Fruit fly (Drosophila melanogaster): ENCODE measurements around the gene CG2519.

The CG2519 gene

dm6 chr3R:5563420-5563819 lies 15.8 kb upstream of the CG2519 start, which contains the start of gene Pi4KIIalpha:
Pi4KIIalpha (minus strand) TSS chr3R:5563652.
- no peak for TF ChIP-seq CG17801 (GFP tag; optimal IDR thresholded peaks at IDR 0.05; ENCODE audit: partially characterized antibody)

- no peak for TF ChIP-seq CG17801 (GFP tag; optimal IDR thresholded peaks at IDR 0.05; ENCODE audit: partially characterized antibody)
Measured at dm6 chr3R:5562956-5563355, 15.4 kb upstream of the CG2519 start.

- no peak for TF ChIP-seq CG17801 (GFP tag; optimal IDR thresholded peaks at IDR 0.05; ENCODE audit: partially characterized antibody)
Measured at dm6 chr3R:5554852-5555251, 7.3 kb upstream of the CG2519 start, which contains the start of gene Snm1. Snm1 (plus strand) TSS chr3R:5555084.

DNA sequence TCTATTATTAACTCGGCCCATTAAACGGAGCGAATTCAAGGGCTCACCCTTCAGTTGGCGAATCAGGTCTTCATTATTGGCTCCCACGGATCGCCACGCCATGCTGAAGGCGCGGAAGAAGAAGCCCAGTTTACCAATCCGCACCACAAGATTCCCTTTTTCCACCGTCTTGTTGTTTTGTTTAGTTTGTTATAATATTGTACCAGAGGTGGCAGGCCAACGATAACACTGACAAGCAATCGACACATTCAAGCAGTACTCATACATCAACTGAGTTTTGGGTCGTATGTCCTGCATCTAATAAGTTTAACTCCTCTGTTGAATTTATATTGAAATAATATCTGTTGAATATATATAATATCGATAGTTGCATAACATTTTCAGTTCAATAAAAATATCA lies 6.5 kb upstream of the CG2519 start, which contains the start of gene Pcmt:
Pcmt (minus strand) TSS at position 235 of the 400 bp plus-strand sequence.
- peak; percentile 30 for TF ChIP-seq CG17801 (GFP tag; optimal IDR thresholded peaks at IDR 0.05; ENCODE audit: partially characterized antibody)

- TF ChIP-seq CG17801 (GFP tag; optimal IDR thresholded peaks at IDR 0.05; ENCODE audit: partially characterized antibody): no peak
Measured at dm6 chr3R:5551593-5551992, 4.0 kb upstream of the CG2519 start.

DNA sequence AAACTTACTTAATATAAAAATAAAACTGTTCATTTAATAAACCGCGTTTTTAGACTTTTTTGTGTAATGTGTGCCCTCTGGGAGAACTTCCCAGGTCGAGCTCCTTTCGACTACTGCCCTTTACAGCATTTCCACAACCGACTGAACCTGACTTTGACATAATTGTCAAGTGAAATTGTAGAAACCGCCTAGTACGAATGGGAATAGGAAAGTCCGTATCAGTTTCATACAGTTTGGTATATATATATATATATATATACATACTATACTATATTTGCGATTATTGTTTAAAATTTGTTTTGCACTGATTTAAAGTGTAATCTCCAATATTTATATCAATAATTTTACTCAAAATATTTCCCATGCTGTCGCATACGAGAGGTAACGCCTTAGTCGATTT lies 3.5 kb upstream of the CG2519 start, which contains the start of gene mia:
mia (minus strand) TSS at position 101 of the 400 bp plus-strand sequence.
- TF ChIP-seq CG17801 (GFP tag; optimal IDR thresholded peaks at IDR 0.05; ENCODE audit: partially characterized antibody): no peak

DNA sequence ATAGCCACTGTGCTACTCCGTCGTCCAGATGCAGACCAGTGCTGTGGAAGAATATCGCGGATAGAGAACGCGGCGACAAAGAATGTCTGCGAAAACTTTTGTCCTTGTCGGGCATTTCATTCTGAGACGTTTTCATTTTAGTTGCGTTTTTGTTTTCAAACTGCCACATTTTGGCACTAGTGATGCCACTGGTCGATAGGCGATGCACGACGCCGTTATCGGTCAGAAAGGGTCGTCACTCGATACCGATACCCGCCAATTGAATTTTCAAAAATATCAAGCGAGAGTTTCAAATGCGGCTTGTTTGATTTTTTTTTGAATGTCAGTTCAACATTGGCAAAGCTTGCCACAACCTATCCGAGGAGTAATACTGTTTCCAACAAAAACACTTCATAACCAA lies 2.9 kb upstream of the CG2519 start:
- no peak for TF ChIP-seq CG17801 (GFP tag; optimal IDR thresholded peaks at IDR 0.05; ENCODE audit: partially characterized antibody)

DNA sequence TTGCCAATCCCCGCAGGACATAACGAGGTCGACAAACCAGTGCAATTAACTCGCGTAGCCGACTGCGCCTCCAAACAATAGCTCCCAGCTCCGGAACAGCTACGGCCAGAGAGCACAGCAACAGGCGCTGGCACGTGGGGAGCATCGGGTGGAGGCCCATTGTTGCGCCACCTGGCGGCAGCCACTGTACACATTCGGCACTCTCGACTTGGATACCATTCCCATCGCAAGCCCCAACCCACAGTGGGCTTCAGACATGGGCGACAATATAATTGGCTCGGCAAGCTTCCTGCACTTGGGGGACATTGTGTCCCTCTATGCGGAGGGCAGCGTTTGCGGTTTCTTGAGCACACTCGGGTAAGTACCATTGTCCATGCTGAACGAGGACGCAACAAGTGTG lies 20.0 kb downstream of the CG2519 start:
- TF ChIP-seq CG17801 (GFP tag; optimal IDR thresholded peaks at IDR 0.05; ENCODE audit: partially characterized antibody): no peak

- TF ChIP-seq CG17801 (GFP tag; optimal IDR thresholded peaks at IDR 0.05; ENCODE audit: partially characterized antibody): no peak
Measured at dm6 chr3R:5524804-5525203, 22.8 kb downstream of the CG2519 start.

dm6 chr3R:5523070-5523637 lies 24.4 kb downstream of the CG2519 start, which contains the start of the genes CG43845 and Nmdar1:
CG43845 (minus strand) TSS chr3R:5523120.
Nmdar1 (minus strand) TSS chr3R:5523328.
- TF ChIP-seq CG17801 (GFP tag; optimal IDR thresholded peaks at IDR 0.05; ENCODE audit: partially characterized antibody): no peak

DNA sequence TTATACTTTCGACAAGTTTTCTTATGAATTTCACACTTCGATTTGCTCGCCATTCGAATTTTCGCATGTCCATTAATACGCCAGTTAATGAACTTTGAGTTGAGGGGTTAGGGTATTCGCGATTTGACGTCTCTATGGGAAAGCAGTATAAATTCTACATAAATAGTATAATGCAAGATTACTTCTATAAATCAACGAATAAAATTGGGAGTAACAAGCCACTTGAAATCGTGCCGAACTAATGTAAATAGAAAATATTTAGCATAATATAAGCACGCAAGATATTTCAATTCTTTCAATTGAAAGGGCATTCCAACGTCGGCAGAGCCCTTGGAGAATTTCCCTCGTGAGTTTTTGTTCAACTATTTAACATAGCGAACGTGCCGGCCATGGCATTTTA lies 27.0 kb downstream of the CG2519 start:
- peak; percentile 58 for TF ChIP-seq CG17801 (GFP tag; optimal IDR thresholded peaks at IDR 0.05; ENCODE audit: partially characterized antibody)

dm6 chr3R:5519789-5520188 lies 27.8 kb downstream of the CG2519 start:
- no peak for TF ChIP-seq CG17801 (GFP tag; optimal IDR thresholded peaks at IDR 0.05; ENCODE audit: partially characterized antibody)

dm6 chr3R:5518627-5519026 lies 28.9 kb downstream of the CG2519 start:
- no peak for TF ChIP-seq CG17801 (GFP tag; optimal IDR thresholded peaks at IDR 0.05; ENCODE audit: partially characterized antibody)

DNA sequence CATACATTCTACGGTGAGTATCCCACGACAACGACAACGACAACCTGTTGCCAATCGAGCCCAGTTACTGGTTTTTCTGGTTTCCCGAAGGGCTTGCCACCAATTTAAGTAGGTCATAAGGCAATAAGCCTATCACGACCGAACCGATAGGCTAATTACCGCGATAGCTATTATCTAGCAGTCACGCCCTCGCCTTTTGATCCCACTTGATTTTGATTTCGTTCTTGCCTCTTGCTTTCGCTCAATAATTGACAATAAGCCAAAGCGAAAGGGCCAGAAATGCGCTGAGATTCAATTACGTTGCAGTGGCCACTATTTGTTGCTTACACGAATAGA lies 29.7 kb downstream of the CG2519 start:
- no peak for TF ChIP-seq CG17801 (GFP tag; optimal IDR thresholded peaks at IDR 0.05; ENCODE audit: partially characterized antibody)

dm6 chr3R:5517002-5517875 lies 30.3 kb downstream of the CG2519 start, which contains the start of gene Itpr:
Itpr (plus strand) TSS chr3R:5517117.
- TF ChIP-seq CG17801 (GFP tag; optimal IDR thresholded peaks at IDR 0.05; ENCODE audit: partially characterized antibody): peak; percentile 15

- TF ChIP-seq CG17801 (GFP tag; optimal IDR thresholded peaks at IDR 0.05; ENCODE audit: partially characterized antibody): no peak
Measured at dm6 chr3R:5516582-5517001, 31.0 kb downstream of the CG2519 start.
